Worm (Caenorhabditis elegans): ENCODE data around the gene srbc-42.

- no peak for TF ChIP-seq ref-1 (GFP tag; conservative IDR thresholded peaks at IDR 0.05)
- no peak for TF ChIP-seq tab-1 (GFP tag; IDR thresholded peaks at IDR 0.05)
- no peak for TF ChIP-seq cog-1 (tag; optimal IDR thresholded peaks at IDR 0.05)
- no peak for TF ChIP-seq ztf-29 (GFP tag; IDR thresholded peaks at IDR 0.05)
- no peak for TF ChIP-seq T22C8.4 (GFP tag; IDR thresholded peaks at IDR 0.05)
- TF ChIP-seq klf-2 (GFP tag; conservative IDR thresholded peaks at IDR 0.05): no peak
- TF ChIP-seq ztf-23 (GFP tag; IDR thresholded peaks at IDR 0.05): no peak
- TF ChIP-seq flt-1 (GFP tag; IDR thresholded peaks at IDR 0.05): no peak
- TF ChIP-seq med-1 (GFP tag; optimal IDR thresholded peaks at IDR 0.05; ENCODE audit: insufficient read depth): no peak
Observed at ce11 chrV:2153274-2153673, 37.7 kb downstream of the srbc-42 start, which contains the start of gene srbc-23.
